Worm (Caenorhabditis elegans): ENCODE results near the gene M163.5.
A peak's percentile ranks its signal among the peaks of the same experiment; 100 is the strongest.

- TF ChIP-seq snpc-4 (tag; optimal IDR thresholded peaks at IDR 0.05) (no peak), nhr-25 (tag; optimal IDR thresholded peaks at IDR 0.05; ENCODE audit: borderline replicate concordance, insufficient read depth) (no peak), zip-11 (GFP tag; IDR thresholded peaks at IDR 0.05) (no peak), fos-1 (tag; optimal IDR thresholded peaks at IDR 0.05) (no peak), nhr-10 (tag; optimal IDR thresholded peaks at IDR 0.05) (no peak), pqm-1 (tag; optimal IDR thresholded peaks at IDR 0.05) (no peak), ces-1 (GFP tag; optimal IDR thresholded peaks at IDR 0.05) (no peak), mdl-1 (tag; optimal IDR thresholded peaks at IDR 0.05) (peak in 1 of 2 experiments; percentile 61), D1046.2 (GFP tag; IDR thresholded peaks at IDR 0.05) (no peak), F37D6.2 (tag; optimal IDR thresholded peaks at IDR 0.05) (no peak), nhr-28 (tag; optimal IDR thresholded peaks at IDR 0.05) (peak; percentile 89), ztf-11 (tag; optimal IDR thresholded peaks at IDR 0.05) (no peak)
These were observed 35.0 kb downstream of the M163.5 start for ce11 chrX:14508823-14509259.
